Worm (Caenorhabditis elegans): Measurements from ENCODE around the gene snt-2.

The snt-2 gene

DNA sequence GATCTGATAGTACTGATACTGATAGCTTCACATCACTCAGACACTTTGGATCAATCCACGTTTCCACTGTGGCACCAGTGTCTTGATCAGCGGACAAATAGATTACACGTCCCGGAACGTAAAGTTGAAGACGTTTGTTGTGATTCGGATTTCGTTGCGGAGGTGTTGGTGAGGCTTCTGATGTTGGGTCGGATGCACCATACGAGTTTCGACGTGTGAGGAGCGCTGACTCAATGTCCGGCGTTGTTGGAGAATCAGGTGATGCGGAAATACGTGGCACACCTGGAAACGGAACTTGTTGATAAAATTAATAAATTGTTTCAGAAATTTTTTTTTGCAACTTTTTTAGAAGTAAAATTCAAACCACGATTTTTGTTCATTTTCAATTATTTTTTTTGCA is 14.8 kb downstream of the snt-2 start, which contains the start of gene alh-11:
TSS of gene alh-11 (minus strand) at position 101 of the 400 bp plus-strand sequence.
- TF ChIP-seq mep-1 (tag; optimal IDR thresholded peaks at IDR 0.05) (no peak), unc-98 (GFP tag; IDR thresholded peaks at IDR 0.05) (no peak), fkh-8 (tag; optimal IDR thresholded peaks at IDR 0.05) (no peak)

DNA sequence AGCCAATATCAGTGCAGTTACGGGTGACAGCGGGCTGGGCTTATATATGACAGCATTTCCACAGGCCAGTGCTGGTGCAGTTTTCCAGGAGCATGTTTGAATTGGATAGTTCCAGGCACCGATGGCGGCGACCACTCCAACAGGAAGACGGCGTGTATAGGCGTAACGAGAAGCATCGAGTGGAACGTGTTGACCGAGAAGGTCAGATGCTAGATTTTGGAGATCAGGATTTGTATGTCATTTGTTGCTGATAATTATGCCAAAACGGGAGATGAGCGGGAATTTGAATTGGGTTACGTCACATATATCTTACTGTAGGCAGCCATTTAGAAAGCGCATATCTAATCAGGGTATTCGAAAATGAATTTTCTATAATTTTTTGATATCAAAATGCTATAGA is 18.1 kb downstream of the snt-2 start:
- no peak for TF ChIP-seq efl-1 (optimal IDR thresholded peaks at IDR 0.05)
- peak in 1 of 2 experiments; percentile 82 for TF ChIP-seq efl-1 (GFP tag; optimal IDR thresholded peaks at IDR 0.05 in 1 of 2)
- no peak for TF ChIP-seq mef-2 (tag; optimal IDR thresholded peaks at IDR 0.05)
- no peak for TF ChIP-seq zag-1 (tag; optimal IDR thresholded peaks at IDR 0.05)
- no peak for TF ChIP-seq nhr-77 (tag; optimal IDR thresholded peaks at IDR 0.05)

DNA sequence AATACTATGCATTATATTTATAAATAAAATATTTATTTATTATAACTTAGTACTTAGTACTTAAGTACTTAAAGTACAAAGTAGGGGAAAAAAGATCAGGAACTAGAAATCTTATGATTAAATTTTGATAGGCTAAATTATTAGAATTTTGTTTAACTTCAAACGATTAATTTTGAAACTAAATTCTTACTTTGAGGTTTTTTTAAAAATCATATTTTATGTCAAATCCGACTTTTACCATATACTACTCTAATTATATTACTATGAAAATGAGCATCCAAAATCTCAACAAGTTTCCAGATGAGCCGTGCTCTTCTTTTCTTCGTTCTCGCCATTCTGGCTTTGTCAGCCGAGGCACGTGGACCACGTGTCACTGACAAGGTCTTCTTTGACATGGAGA is 20.4 kb downstream of the snt-2 start, which contains the start of gene cyn-6:
TSS of gene cyn-6 (plus strand) at position 301 of the 400 bp plus-strand sequence.
- no peak for TF ChIP-seq ceh-63 (GFP tag; optimal IDR thresholded peaks at IDR 0.05)

DNA sequence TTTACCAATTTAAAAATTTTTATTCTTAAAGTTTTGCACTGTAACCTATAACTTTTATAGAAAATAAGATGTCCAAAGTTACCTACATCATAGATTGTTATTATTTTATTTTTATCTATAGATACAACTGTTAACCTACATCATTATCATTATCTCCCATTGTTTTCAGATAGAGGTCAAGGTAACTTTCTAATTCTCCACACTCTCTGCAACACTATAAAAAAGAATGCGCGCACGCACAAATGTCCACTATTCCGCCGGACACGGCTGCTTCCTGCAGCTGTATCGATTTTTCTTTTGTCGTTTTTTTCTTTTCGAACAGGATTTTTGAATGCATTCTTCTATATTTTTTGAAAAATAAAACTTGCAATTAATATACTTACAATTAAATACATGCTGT is 20.9 kb downstream of the snt-2 start:
- TF ChIP-seq skn-1 (tag; optimal IDR thresholded peaks at IDR 0.05) (no peak), dpl-1 (GFP tag; optimal IDR thresholded peaks at IDR 0.05) (no peak), ets-5 (GFP tag; IDR thresholded peaks at IDR 0.05) (no peak), nhr-76 (tag; optimal IDR thresholded peaks at IDR 0.05) (no peak), nhr-90 (tag; optimal IDR thresholded peaks at IDR 0.05; ENCODE audit: poor library complexity) (no peak), lin-14 (GFP tag; optimal IDR thresholded peaks at IDR 0.05) (no peak), blmp-1 (tag; optimal IDR thresholded peaks at IDR 0.05) (peak; percentile 88), unc-98 (GFP tag; IDR thresholded peaks at IDR 0.05) (no peak), ceh-8 (GFP tag; optimal IDR thresholded peaks at IDR 0.05) (no peak), rnt-1 (tag; optimal IDR thresholded peaks at IDR 0.05) (no peak), mep-1 (tag; optimal IDR thresholded peaks at IDR 0.05) (no peak), vab-15 (tag; optimal IDR thresholded peaks at IDR 0.05) (no peak), elt-2 (tag; optimal IDR thresholded peaks at IDR 0.05) (no peak), ceh-90 (tag; optimal IDR thresholded peaks at IDR 0.05) (no peak), lir-3 (tag; optimal IDR thresholded peaks at IDR 0.05; ENCODE audit: poor library complexity) (no peak), nhr-20 (tag; optimal IDR thresholded peaks at IDR 0.05) (no peak), elt-3 (tag; optimal IDR thresholded peaks at IDR 0.05) (peak in 2 of 6 experiments; percentile 2 to 15)

DNA sequence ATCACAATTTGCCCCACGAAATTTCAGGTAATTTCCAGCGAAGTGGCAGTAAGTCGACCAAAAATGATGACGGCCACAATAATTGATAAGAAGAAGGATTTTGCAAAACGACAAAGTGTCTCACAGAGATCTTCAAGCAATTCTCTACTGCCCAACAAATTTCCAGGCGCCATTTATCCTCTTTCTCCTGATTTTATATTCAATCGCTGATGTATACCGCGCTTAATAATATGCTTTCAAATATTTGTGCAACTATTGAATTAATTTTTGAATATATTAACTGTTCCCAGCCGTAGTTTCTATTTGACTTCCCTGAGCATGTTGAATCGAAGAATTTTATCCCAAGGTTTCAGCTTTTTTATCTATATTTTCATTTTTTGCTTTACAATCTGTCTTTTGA is 22.6 kb downstream of the snt-2 start, which contains the start of gene tpst-2:
TSS of gene tpst-2 (plus strand) at position 301 of the 400 bp plus-strand sequence.
- TF ChIP-seq egl-27 (tag; optimal IDR thresholded peaks at IDR 0.05) (no peak), dpl-1 (GFP tag; optimal IDR thresholded peaks at IDR 0.05) (no peak), hpl-2 (GFP tag; optimal IDR thresholded peaks at IDR 0.05) (no peak), unc-30 (tag; optimal IDR thresholded peaks at IDR 0.05) (no peak), ceh-63 (GFP tag; optimal IDR thresholded peaks at IDR 0.05) (no peak), aha-1 (tag; optimal IDR thresholded peaks at IDR 0.05) (no peak), elt-2 (tag; optimal IDR thresholded peaks at IDR 0.05) (no peak), ets-5 (GFP tag; IDR thresholded peaks at IDR 0.05) (no peak), C34B4.2 (tag; optimal IDR thresholded peaks at IDR 0.05) (no peak), alr-1 (tag; optimal IDR thresholded peaks at IDR 0.05; ENCODE audit: borderline replicate concordance) (no peak), aly-2 (tag; optimal IDR thresholded peaks at IDR 0.05) (no peak), rnt-1 (tag; optimal IDR thresholded peaks at IDR 0.05) (no peak), lin-14 (GFP tag; optimal IDR thresholded peaks at IDR 0.05) (no peak), grh-1 (GFP tag; IDR thresholded peaks at IDR 0.05) (no peak), lsy-2 (tag; optimal IDR thresholded peaks at IDR 0.05) (no peak), xbp-1 (tag; optimal IDR thresholded peaks at IDR 0.05) (no peak), C16A3.4 (tag; optimal IDR thresholded peaks at IDR 0.05) (no peak), nhr-71 (tag; optimal IDR thresholded peaks at IDR 0.05) (no peak), egl-13 (tag; optimal IDR thresholded peaks at IDR 0.05) (no peak)
